Worm (Caenorhabditis elegans) whole organism, L4 larva: ENCODE results near the gene nos-1.
A peak's percentile ranks its signal among the peaks of the same experiment; 100 is the strongest.

Source experiments
- F44E2.7 ChIP-seq: fragments of 200-800 bp; sonication (Bioruptor generic); IDR thresholded peaks from 2 replicates; pipeline ENCODE4 v2.1.2; 2022; ENCODE audit warnings: missing genetic modification characterization, missing compliant biosample characterization
- aly-2 ChIP-seq: sonication (generic microtip); optimal IDR thresholded peaks from 2 replicates; lab custom pipeline; 2018; ENCODE audit warnings: missing biosample characterization, missing genetic modification characterization
- ceh-82 ChIP-seq: sonication (generic microtip); optimal IDR thresholded peaks from 2 replicates; lab custom pipeline; 2017; ENCODE audit warnings: missing biosample characterization, missing genetic modification characterization
- ces-1 ChIP-seq: fragments of 150-350 bp; sonication (generic microtip); optimal IDR thresholded peaks from 4 replicates; lab custom pipeline; 2014; ENCODE audit warnings: missing biosample characterization, missing genetic modification reagents, missing genetic modification characterization
- dmd-9 ChIP-seq: fragments of 200-800 bp; sonication (Bioruptor generic); IDR thresholded peaks from 2 replicates; pipeline ENCODE4 v1.3.6; 2022; ENCODE audit warnings: missing genetic modification reagents, missing genetic modification characterization, missing compliant biosample characterization
- fos-1 ChIP-seq: fragments of 150-350 bp; optimal IDR thresholded peaks from 2 replicates; lab custom pipeline; 2014; ENCODE audit warnings: missing biosample characterization, missing genetic modification characterization
- lin-39 ChIP-seq: fragments of 150-350 bp; optimal IDR thresholded peaks from 2 replicates; lab custom pipeline; 2014; ENCODE audit warnings: missing biosample characterization, missing genetic modification reagents, missing genetic modification characterization
- nhr-10 ChIP-seq: fragments of 150-350 bp; optimal IDR thresholded peaks from 2 replicates; lab custom pipeline; 2014; ENCODE audit warnings: missing biosample characterization, missing genetic modification characterization
- nhr-237 ChIP-seq: sonication (generic microtip); optimal IDR thresholded peaks from 2 replicates; lab custom pipeline; 2017; ENCODE audit warnings: missing biosample characterization, missing genetic modification characterization
- unc-62 ChIP-seq, 3 experiments: fragments of 150-350 bp in 1 of 3; sonication (generic microtip); optimal IDR thresholded peaks in 2 of 3; peaks in 1 of 3; 1 replicate in 1 of 3; 2 replicates in 2 of 3; lab custom pipeline; 2014 to 2017; ENCODE audit warnings: missing biosample characterization in 3 of 3, missing genetic modification characterization in 3 of 3, missing genetic modification reagents in 3 of 3, missing genotype in 1 of 3
- zip-2 ChIP-seq: fragments of 150-350 bp; optimal IDR thresholded peaks from 2 replicates; lab custom pipeline; 2014; ENCODE audit warnings: missing biosample characterization, missing genetic modification characterization

DNA sequence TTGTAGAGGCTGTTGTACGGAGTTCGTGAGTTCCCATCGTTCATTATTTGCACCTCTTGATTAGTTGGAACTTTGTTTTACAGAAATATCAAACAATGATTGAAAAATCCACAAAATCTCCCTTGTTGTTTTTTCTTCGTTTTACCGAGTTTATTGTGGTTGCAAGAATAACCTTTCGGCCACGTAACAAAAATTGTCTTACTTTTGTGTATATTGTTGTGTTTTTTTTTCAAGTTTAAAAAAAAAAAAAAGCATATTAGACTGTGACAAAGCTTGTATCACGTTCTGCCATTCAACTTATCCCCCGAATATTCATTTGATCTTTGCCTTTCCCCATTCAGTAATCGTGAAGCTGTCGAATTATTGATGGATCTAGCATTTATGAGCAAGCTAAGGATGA, 35.8 kb downstream of the nos-1 start, which contains the start of gene F44F4.10:
- no peak for TF ChIP-seq dmd-9 (GFP tag; lab: Robert Waterston, UW)
- TF ChIP-seq nhr-10 (tag; lab: Kevin White, UChicago) = no peak
- no peak for TF ChIP-seq zip-2
- no peak for TF ChIP-seq fos-1 (tag; lab: Kevin White, UChicago)
- no peak for TF ChIP-seq F44E2.7 (GFP tag; lab: Robert Waterston, UW)
- no peak for TF ChIP-seq ceh-82 (tag; lab: Kevin White, UChicago)
- TF ChIP-seq ces-1 (GFP tag; lab: Kevin White, UChicago) = no peak
- TF ChIP-seq lin-39 (tag; lab: Kevin White, UChicago) = no peak
- TF ChIP-seq nhr-237 (tag; lab: Kevin White, UChicago) = no peak
- TF ChIP-seq unc-62 (GFP tag; optimal IDR thresholded peaks at IDR 0.05 in 1 of 2; lab: Kevin White, UChicago) = peak in 1 of 2 experiments; percentile 48
- no peak for TF ChIP-seq unc-62 (tag; optimal IDR thresholded peaks at IDR 0.05; lab: Kevin White, UChicago)
- TF ChIP-seq aly-2 (tag; lab: Kevin White, UChicago) = no peak
